Fruit fly (Drosophila melanogaster) whole organism, adult: Measurements from ENCODE around the gene cue.

Experiments used
- CG12768 ChIP-seq: fragments of 200-800 bp; sonication (Bioruptor generic); optimal IDR thresholded peaks from 2 replicates; lab custom pipeline; 2017; ENCODE audit warnings: missing biosample characterization, missing genetic modification characterization, mild to moderate bottlenecking, moderate library complexity, missing genetic modification reagents
- CG33017 ChIP-seq: fragments of 200-800 bp; sonication (Bioruptor generic); optimal IDR thresholded peaks from 2 replicates; lab custom pipeline; 2018; ENCODE audit warnings: missing biosample characterization, mild to moderate bottlenecking, missing genetic modification characterization, moderate library complexity
- CG7101 ChIP-seq: fragments of 200-800 bp; sonication (Bioruptor generic); optimal IDR thresholded peaks from 2 replicates; lab custom pipeline; 2018; ENCODE audit warnings: missing biosample characterization, mild to moderate bottlenecking, missing genetic modification characterization, moderate library complexity
- Crg-1 ChIP-seq: fragments of 200-800 bp; sonication (Bioruptor generic); optimal IDR thresholded peaks from 2 replicates; lab custom pipeline; 2016; ENCODE audit warnings: missing biosample characterization, missing genetic modification characterization
- Mnt ChIP-seq: fragments of 200-800 bp; sonication (Bioruptor generic); optimal IDR thresholded peaks from 2 replicates; lab custom pipeline; 2016; ENCODE audit warnings: missing biosample characterization, mild to moderate bottlenecking, missing genetic modification characterization
- cic ChIP-seq: fragments of 200-800 bp; sonication (Bioruptor generic); optimal IDR thresholded peaks from 2 replicates; lab custom pipeline; 2017; ENCODE audit warnings: missing biosample characterization, mild to moderate bottlenecking, missing genetic modification characterization, moderate library complexity
- kay ChIP-seq: fragments of 200-800 bp; sonication (Bioruptor generic); peaks from one replicate; lab custom pipeline; 2016; ENCODE audit warnings: missing biosample characterization, missing genetic modification characterization, borderline replicate concordance
- ovo ChIP-seq: fragments of 200-800 bp; sonication (Bioruptor generic); optimal IDR thresholded peaks from 2 replicates; lab custom pipeline; 2016; ENCODE audit warnings: missing biosample characterization, missing genetic modification characterization
- tj ChIP-seq: fragments of 200-800 bp; sonication (Bioruptor generic); optimal IDR thresholded peaks from 3 replicates; lab custom pipeline; 2017; ENCODE audit warnings: missing biosample characterization, mild to moderate bottlenecking, missing genetic modification characterization, moderate library complexity
- toe ChIP-seq: fragments of 200-800 bp; sonication (Bioruptor generic); optimal IDR thresholded peaks from 2 replicates; lab custom pipeline; 2016; ENCODE audit warnings: missing biosample characterization, missing genetic modification characterization

- peak; percentile 53 for TF ChIP-seq CG7101 (tag; lab: Kevin White, UChicago)
- no peak for TF ChIP-seq toe (GFP tag; lab: Kevin White, UChicago)
- peak; percentile 44 for TF ChIP-seq Crg-1 (GFP tag; lab: Kevin White, UChicago)
- TF ChIP-seq cic (GFP tag; lab: Kevin White, UChicago), result peak; percentile 64
- TF ChIP-seq CG33017 (tag; lab: Kevin White, UChicago), result peak; percentile 70
- TF ChIP-seq CG12768 (GFP tag; lab: Kevin White, UChicago), result peak; percentile 31
- no peak for TF ChIP-seq ovo (GFP tag; lab: Kevin White, UChicago)
- TF ChIP-seq tj (GFP tag; lab: Kevin White, UChicago), result no peak
- peak; percentile 78 for TF ChIP-seq Mnt
- no peak for TF ChIP-seq kay (GFP tag; lab: Kevin White, UChicago)
These were observed 28.7 kb upstream of the cue start, which contains the start of the genes CG32313 and Pcyt1 for dm6 chr3L:1545693-1546329.
